Worm (Caenorhabditis elegans): ENCODE results near the gene msp-33.
"Not testable (repeated sequence)": the region's sequence is repeated elsewhere in the genome, so short reads cannot be mapped to it uniquely, and the experiment has no call there.

The msp-33 gene

ce11 chrII:4932727-4933126 lies 40.2 kb upstream of the msp-33 start, which contains the start of gene msp-152:
msp-152 (plus strand) TSS chrII:4933027.
- not testable (repeated sequence) for TF ChIP-seq pqm-1 (tag; optimal IDR thresholded peaks at IDR 0.05); hpl-2 (GFP tag; optimal IDR thresholded peaks at IDR 0.05); sptf-1 (tag; optimal IDR thresholded peaks at IDR 0.05)

DNA sequence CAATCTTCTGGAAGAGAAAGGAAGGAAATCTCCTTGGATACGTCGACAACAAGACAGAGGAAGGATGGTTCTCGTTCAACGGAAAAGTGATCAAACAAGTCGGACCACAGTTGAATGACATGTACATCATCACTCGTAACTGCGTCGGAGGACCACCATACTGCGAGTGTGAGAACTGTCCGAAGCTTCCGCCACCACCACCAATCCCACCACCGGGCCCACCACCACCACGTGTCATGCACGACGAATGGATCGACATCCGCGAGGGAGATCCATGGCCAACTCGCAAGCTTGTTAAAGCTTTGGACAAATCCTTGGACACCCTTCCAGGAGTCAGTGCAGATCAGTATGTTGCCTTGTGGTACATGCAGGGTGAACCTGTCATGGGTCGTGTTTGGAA lies 38.8 kb upstream of the msp-33 start:
- TF ChIP-seq lin-14 (GFP tag; optimal IDR thresholded peaks at IDR 0.05): no peak
- TF ChIP-seq unc-30 (tag; optimal IDR thresholded peaks at IDR 0.05): no peak
- no peak for TF ChIP-seq mab-9 (GFP tag; IDR thresholded peaks at IDR 0.05)
- no peak for TF ChIP-seq vab-15 (tag; optimal IDR thresholded peaks at IDR 0.05)
- no peak for TF ChIP-seq mef-2 (tag; optimal IDR thresholded peaks at IDR 0.05)
- no peak for TF ChIP-seq ceh-8 (GFP tag; optimal IDR thresholded peaks at IDR 0.05)
- TF ChIP-seq lsy-2 (tag; optimal IDR thresholded peaks at IDR 0.05): no peak
- TF ChIP-seq unc-86 (tag; optimal IDR thresholded peaks at IDR 0.05): no peak
- no peak for TF ChIP-seq nhr-11 (tag; optimal IDR thresholded peaks at IDR 0.05)
- no peak for TF ChIP-seq lin-15B (tag; optimal IDR thresholded peaks at IDR 0.05)
- no peak for TF ChIP-seq tlp-1 (tag; optimal IDR thresholded peaks at IDR 0.05)
- TF ChIP-seq Y116A8C.19 (tag; optimal IDR thresholded peaks at IDR 0.05; ENCODE audit: borderline replicate concordance): no peak
- TF ChIP-seq dsc-1 (tag; optimal IDR thresholded peaks at IDR 0.05): no peak
- no peak for TF ChIP-seq fkh-8 (tag; optimal IDR thresholded peaks at IDR 0.05)
- TF ChIP-seq pax-3 (tag; optimal IDR thresholded peaks at IDR 0.05): no peak
- TF ChIP-seq ztf-4 (tag; optimal IDR thresholded peaks at IDR 0.05): no peak

DNA sequence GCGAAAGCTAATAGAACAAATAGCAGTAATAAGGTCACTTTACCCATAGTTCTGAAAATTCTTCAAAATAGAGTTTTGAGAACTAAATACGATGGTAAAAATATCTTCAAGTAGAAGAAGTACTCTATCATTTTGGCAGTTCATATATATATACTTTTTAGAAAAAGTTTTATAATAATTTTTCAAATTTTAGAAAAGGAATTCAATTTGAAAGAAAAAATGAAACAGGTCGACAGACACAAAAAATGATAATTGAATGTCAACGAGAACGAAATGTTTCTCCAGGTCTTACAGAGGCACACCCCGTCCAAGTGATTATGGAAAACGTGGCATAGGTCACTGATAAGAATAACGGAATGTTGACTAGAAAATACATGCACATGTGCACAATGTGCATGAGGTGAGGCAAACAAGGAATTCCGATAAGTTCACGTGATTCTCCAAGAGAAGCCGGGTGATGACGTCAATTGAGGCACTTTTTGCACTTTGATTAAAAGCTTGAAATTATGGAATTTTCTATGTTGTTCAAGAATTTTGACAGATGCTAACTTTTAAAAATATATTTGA lies 32.8 kb upstream of the msp-33 start, which contains the start of gene aagr-2:
Gene aagr-2, minus strand, starts transcription at position 51 of the 567 bp plus-strand sequence.
- TF ChIP-seq ztf-11 (tag; optimal IDR thresholded peaks at IDR 0.05): no peak
- no peak for TF ChIP-seq lsy-2 (tag; optimal IDR thresholded peaks at IDR 0.05)
- TF ChIP-seq jun-1 (tag; optimal IDR thresholded peaks at IDR 0.05): peak; percentile 19
- TF ChIP-seq ceh-82 (tag; optimal IDR thresholded peaks at IDR 0.05): no peak
- TF ChIP-seq irx-1 (tag; optimal IDR thresholded peaks at IDR 0.05): no peak
- peak; percentile 100 for TF ChIP-seq elt-2 (tag; optimal IDR thresholded peaks at IDR 0.05)
- TF ChIP-seq nhr-90 (tag; optimal IDR thresholded peaks at IDR 0.05; ENCODE audit: poor library complexity): peak; percentile 51
- TF ChIP-seq pqm-1 (tag; optimal IDR thresholded peaks at IDR 0.05): peak; percentile 67
- no peak for TF ChIP-seq nhr-237 (tag; optimal IDR thresholded peaks at IDR 0.05)
- no peak for TF ChIP-seq ces-1 (GFP tag; optimal IDR thresholded peaks at IDR 0.05)
- TF ChIP-seq lin-35 (GFP tag; optimal IDR thresholded peaks at IDR 0.05): peak in 1 of 2 experiments; percentile 60
- peak in 1 of 2 experiments; percentile 74 for TF ChIP-seq mdl-1 (tag; optimal IDR thresholded peaks at IDR 0.05)
- no peak for TF ChIP-seq sox-4 (tag; optimal IDR thresholded peaks at IDR 0.05)
- peak; percentile 36 for TF ChIP-seq nhr-71 (tag; optimal IDR thresholded peaks at IDR 0.05)
- peak; percentile 37 for TF ChIP-seq nhr-20 (tag; optimal IDR thresholded peaks at IDR 0.05)
- TF ChIP-seq efl-1 (optimal IDR thresholded peaks at IDR 0.05): no peak
- TF ChIP-seq efl-1 (GFP tag; optimal IDR thresholded peaks at IDR 0.05 in 1 of 2): peak in 1 of 2 experiments; percentile 85
- peak; percentile 13 for TF ChIP-seq pax-3 (tag; optimal IDR thresholded peaks at IDR 0.05)
- no peak for TF ChIP-seq C16A3.4 (tag; optimal IDR thresholded peaks at IDR 0.05)
- TF ChIP-seq ama-1 (optimal IDR thresholded peaks at IDR 0.05): no peak
- no peak for TF ChIP-seq F16B12.6 (tag; optimal IDR thresholded peaks at IDR 0.05)

ce11 chrII:4924729-4925128 lies 32.2 kb upstream of the msp-33 start:
- no peak for TF ChIP-seq egl-13 (tag; optimal IDR thresholded peaks at IDR 0.05)
- no peak for TF ChIP-seq fos-1 (tag; optimal IDR thresholded peaks at IDR 0.05)
- no peak for TF ChIP-seq sup-37 (GFP tag; optimal IDR thresholded peaks at IDR 0.05)
- TF ChIP-seq hpl-2 (GFP tag; optimal IDR thresholded peaks at IDR 0.05): no peak
- TF ChIP-seq hlh-4 (tag; optimal IDR thresholded peaks at IDR 0.05): no peak
- TF ChIP-seq elt-2 (tag; optimal IDR thresholded peaks at IDR 0.05): no peak
- no peak for TF ChIP-seq pax-3 (tag; optimal IDR thresholded peaks at IDR 0.05)
- no peak for TF ChIP-seq unc-130 (tag; optimal IDR thresholded peaks at IDR 0.05)
- no peak for TF ChIP-seq ceh-82 (tag; optimal IDR thresholded peaks at IDR 0.05)
- no peak for TF ChIP-seq lin-39 (tag; optimal IDR thresholded peaks at IDR 0.05)
- no peak for TF ChIP-seq unc-86 (tag; optimal IDR thresholded peaks at IDR 0.05)
- no peak for TF ChIP-seq nhr-28 (tag; optimal IDR thresholded peaks at IDR 0.05)
- TF ChIP-seq mdl-1 (tag; optimal IDR thresholded peaks at IDR 0.05): no peak
- no peak for TF ChIP-seq tbx-2 (tag; optimal IDR thresholded peaks at IDR 0.05)
- no peak for TF ChIP-seq irx-1 (tag; optimal IDR thresholded peaks at IDR 0.05)
- no peak for TF ChIP-seq snpc-4 (tag; optimal IDR thresholded peaks at IDR 0.05)
- TF ChIP-seq blmp-1 (tag; optimal IDR thresholded peaks at IDR 0.05): no peak
- no peak for TF ChIP-seq snu-23 (GFP tag; optimal IDR thresholded peaks at IDR 0.05)
- TF ChIP-seq ets-5 (GFP tag; IDR thresholded peaks at IDR 0.05): no peak

Data from whole organism, L1 larva.